Worm (Caenorhabditis elegans) whole organism, early embryonic: ENCODE data around the gene islo-1.

Experiments used
- B0310.2 ChIP-seq: sonication (generic microtip); optimal IDR thresholded peaks from 2 replicates; lab custom pipeline; 2016; ENCODE audit warnings: mild to moderate bottlenecking, missing genetic modification characterization, missing compliant biosample characterization
- F13C5.2 ChIP-seq: sonication (generic microtip); optimal IDR thresholded peaks from 2 replicates; lab custom pipeline; 2017; ENCODE audit warnings: mild to moderate bottlenecking, missing genetic modification characterization, inconsistent platforms, missing compliant biosample characterization
- aly-1 ChIP-seq: sonication (generic microtip); optimal IDR thresholded peaks from 2 replicates; lab custom pipeline; 2016; ENCODE audit warnings: missing genetic modification characterization, missing compliant biosample characterization
- ama-1 ChIP-seq: fragments of 150-350 bp; optimal IDR thresholded peaks from 2 replicates; lab custom pipeline; 2014
- ceh-13 ChIP-seq: fragments of 200-800 bp; sonication (Bioruptor generic); optimal IDR thresholded peaks from 2 replicates; lab custom pipeline; 2018; ENCODE audit warnings: mild to moderate bottlenecking, missing genetic modification characterization, missing compliant biosample characterization
- ceh-36 ChIP-seq: sonication (generic microtip); optimal IDR thresholded peaks from 2 replicates; lab custom pipeline; 2016; ENCODE audit warnings: missing genetic modification characterization, inconsistent platforms, missing compliant biosample characterization
- ets-7 ChIP-seq: sonication (generic microtip); optimal IDR thresholded peaks from 2 replicates; lab custom pipeline; 2016; ENCODE audit warnings: missing genotype, missing genetic modification characterization, missing compliant biosample characterization
- flt-1 ChIP-seq: fragments of 200-800 bp; sonication (Bioruptor generic); IDR thresholded peaks from 2 replicates; pipeline ENCODE4 v1.3.6; 2022; ENCODE audit warnings: missing genetic modification characterization, missing compliant biosample characterization
- hmbx-1 ChIP-seq: sonication (generic microtip); optimal IDR thresholded peaks from 2 replicates; lab custom pipeline; 2016; ENCODE audit warnings: mild to moderate bottlenecking, missing genetic modification characterization, missing compliant biosample characterization
- hmg-4 ChIP-seq: fragments of 200-800 bp; sonication (Bioruptor generic); optimal IDR thresholded peaks from 2 replicates; lab custom pipeline; 2018; ENCODE audit warnings: mild to moderate bottlenecking, missing genetic modification characterization, missing compliant biosample characterization
- hnd-1 ChIP-seq: sonication (generic microtip); optimal IDR thresholded peaks from 2 replicates; lab custom pipeline; 2016; ENCODE audit warnings: missing genetic modification characterization, missing compliant biosample characterization
- pes-1 ChIP-seq: fragments of 200-800 bp; sonication (Bioruptor generic); IDR thresholded peaks from 2 replicates; pipeline ENCODE4 v1.3.6; 2022; ENCODE audit warnings: missing genetic modification reagents, missing genetic modification characterization, missing compliant biosample characterization
- scrt-1 ChIP-seq: fragments of 200-800 bp; sonication (Bioruptor generic); IDR thresholded peaks from 2 replicates; pipeline ENCODE4 v1.3.6; 2022; ENCODE audit warnings: missing genetic modification characterization, missing compliant biosample characterization
- sea-1 ChIP-seq: fragments of 200-800 bp; sonication (Bioruptor generic); conservative IDR thresholded peaks from 2 replicates; pipeline ENCODE4 v1.3.6; 2022; ENCODE audit warnings: missing genetic modification characterization, missing compliant biosample characterization
- tbx-11 ChIP-seq: fragments of 200-800 bp; sonication (Bioruptor generic); IDR thresholded peaks from 2 replicates; pipeline ENCODE4 v1.3.6; 2022; ENCODE audit warnings: missing genetic modification characterization, missing compliant biosample characterization
- tbx-37 ChIP-seq: fragments of 200-800 bp; sonication (Bioruptor generic); conservative IDR thresholded peaks from 2 replicates; pipeline ENCODE4 v1.3.6; 2022; ENCODE audit warnings: missing genetic modification reagents, missing genetic modification characterization, missing compliant biosample characterization
- tra-4 ChIP-seq: sonication (generic microtip); optimal IDR thresholded peaks from 2 replicates; lab custom pipeline; 2017; ENCODE audit warnings: missing genetic modification characterization, missing compliant biosample characterization

islo-1 gene

DNA sequence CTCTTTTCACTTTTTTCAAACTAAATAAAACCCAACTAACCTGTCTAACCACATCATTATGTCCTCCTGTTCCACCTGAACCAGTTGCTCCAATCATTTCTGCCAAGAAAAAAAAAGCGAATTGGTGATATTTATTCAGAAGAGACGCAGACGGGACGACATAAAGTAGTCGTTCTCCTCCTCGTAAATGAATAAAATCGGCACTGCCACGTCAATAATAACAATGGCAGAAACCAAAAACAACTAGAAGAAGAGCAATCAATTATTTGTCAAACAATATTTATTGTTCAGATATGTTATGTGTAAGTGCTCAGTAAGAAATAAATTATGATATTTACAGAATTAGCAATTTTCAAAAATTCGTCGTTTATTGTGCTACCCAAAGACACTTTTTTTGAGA is 28.7 kb upstream of the islo-1 start, which contains the start of gene rabs-5:
Gene rabs-5, minus strand, starts transcription at position 101 of the 400 bp plus-strand sequence.
- TF ChIP-seq F13C5.2 (tag; lab: Kevin White, UChicago) (no peak), aly-1 (tag; lab: Kevin White, UChicago) (no peak), ceh-36 (tag; lab: Kevin White, UChicago) (no peak), pes-1 (GFP tag; lab: Robert Waterston, UW) (no peak), ceh-13 (no peak), tbx-11 (GFP tag; lab: Robert Waterston, UW) (no peak), tbx-37 (GFP tag; lab: Robert Waterston, UW) (no peak), hmg-4 (GFP tag; lab: Kevin White, UChicago) (no peak), tra-4 (tag; lab: Kevin White, UChicago) (no peak), hnd-1 (tag; lab: Kevin White, UChicago) (no peak), sea-1 (GFP tag; lab: Robert Waterston, UW) (no peak), B0310.2 (tag; lab: Kevin White, UChicago) (no peak), flt-1 (no peak), ama-1 (no peak), scrt-1 (GFP tag; lab: Robert Waterston, UW) (no peak), hmbx-1 (tag; lab: Kevin White, UChicago) (no peak)

DNA sequence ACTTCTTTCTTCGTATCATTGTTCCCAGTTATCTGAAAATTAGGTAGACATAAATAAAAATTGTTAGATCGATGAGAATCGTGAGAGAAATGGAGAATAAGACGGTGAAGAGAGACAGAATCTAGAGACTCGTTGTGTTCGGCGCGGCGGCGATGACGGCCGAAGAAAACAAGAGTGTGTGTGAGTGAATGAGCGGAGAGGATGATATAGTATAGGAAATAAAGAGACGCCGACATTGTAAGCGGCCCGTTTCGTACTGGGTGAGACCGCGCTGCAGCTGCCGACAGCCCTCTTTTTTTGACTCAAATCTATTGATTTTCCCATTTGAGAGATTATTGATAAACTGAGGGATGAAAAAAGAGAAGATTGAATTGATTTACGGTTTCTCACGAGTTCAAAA is 24.0 kb upstream of the islo-1 start, which contains the start of gene Y42H9AR.4:
Gene Y42H9AR.4, minus strand, starts transcription at position 32 of the 400 bp plus-strand sequence.
- TF ChIP-seq ceh-36 (tag; lab: Kevin White, UChicago) (no peak), F13C5.2 (tag; lab: Kevin White, UChicago) (peak; percentile 27)

DNA sequence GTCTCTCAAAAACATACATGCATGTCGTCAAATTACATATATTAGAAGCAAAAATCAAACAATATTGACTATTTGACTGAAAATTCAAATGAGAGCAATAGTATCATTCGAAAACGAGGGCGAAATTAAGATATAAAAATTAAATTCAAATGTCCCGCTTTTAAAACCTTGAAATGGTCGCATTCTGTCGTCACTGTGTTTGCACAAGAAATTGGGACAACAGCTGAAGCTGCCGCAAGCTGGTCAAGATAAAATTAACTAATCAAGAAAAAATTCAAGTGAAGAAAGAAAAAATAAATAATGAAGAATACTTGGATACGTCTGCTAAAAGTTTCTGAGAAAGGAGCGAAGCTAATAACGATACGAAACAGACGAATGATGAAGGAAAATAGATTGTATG is 23.5 kb upstream of the islo-1 start:
- no peak for TF ChIP-seq scrt-1 (GFP tag; lab: Robert Waterston, UW)
- no peak for TF ChIP-seq tbx-11 (GFP tag; lab: Robert Waterston, UW)
- no peak for TF ChIP-seq hmg-4 (GFP tag; lab: Kevin White, UChicago)
- no peak for TF ChIP-seq tbx-37 (GFP tag; lab: Robert Waterston, UW)
- TF ChIP-seq ceh-36 (tag; lab: Kevin White, UChicago): no peak
- no peak for TF ChIP-seq tra-4 (tag; lab: Kevin White, UChicago)
- TF ChIP-seq flt-1: no peak

DNA sequence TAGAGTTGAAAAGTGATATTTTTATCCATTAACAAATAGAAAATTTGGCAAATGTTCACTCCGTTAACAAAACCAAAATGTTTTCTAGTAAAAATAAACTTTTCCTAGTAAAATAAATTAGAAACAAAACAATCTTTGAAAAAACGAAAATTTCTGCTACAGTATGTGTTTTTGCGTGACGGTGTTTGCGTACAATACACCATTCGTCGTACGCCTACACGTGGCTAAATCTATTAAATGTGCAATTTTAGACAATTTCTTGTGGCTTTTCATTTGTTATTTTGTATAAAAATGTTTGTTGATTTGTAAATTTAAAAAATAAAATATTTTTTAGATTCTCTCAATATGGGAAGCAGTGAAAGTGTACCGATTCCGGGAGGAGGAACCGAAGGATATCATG is 23.0 kb upstream of the islo-1 start, which contains the start of gene Y42H9AR.1:
Gene Y42H9AR.1, plus strand, starts transcription at position 233 of the 400 bp plus-strand sequence.
- TF ChIP-seq tbx-11 (GFP tag; lab: Robert Waterston, UW): no peak
- TF ChIP-seq hmg-4 (GFP tag; lab: Kevin White, UChicago): no peak
- no peak for TF ChIP-seq tbx-37 (GFP tag; lab: Robert Waterston, UW)
- no peak for TF ChIP-seq tra-4 (tag; lab: Kevin White, UChicago)
- peak; percentile 3 for TF ChIP-seq F13C5.2 (tag; lab: Kevin White, UChicago)

DNA sequence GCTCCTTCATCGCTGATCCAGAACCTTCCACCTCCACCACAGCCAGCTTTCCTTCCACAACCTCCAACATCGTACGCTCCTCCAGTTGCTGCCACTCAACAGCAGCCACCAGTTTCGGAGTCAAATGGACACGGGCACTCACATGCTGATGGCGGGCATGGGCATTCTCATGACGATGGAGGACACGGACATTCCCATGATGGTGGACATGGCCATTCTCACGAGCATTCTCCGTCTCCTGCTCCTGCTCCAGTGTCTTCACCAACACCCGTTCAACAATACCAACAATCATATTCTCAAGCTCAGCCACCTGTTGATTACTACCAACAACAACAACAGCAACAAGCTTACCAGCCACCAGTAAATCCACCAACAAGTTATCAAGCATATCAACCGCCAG is 21.7 kb upstream of the islo-1 start:
- no peak for TF ChIP-seq tbx-37 (GFP tag; lab: Robert Waterston, UW)
- TF ChIP-seq B0310.2 (tag; lab: Kevin White, UChicago): no peak
- TF ChIP-seq scrt-1 (GFP tag; lab: Robert Waterston, UW): no peak
- TF ChIP-seq hmg-4 (GFP tag; lab: Kevin White, UChicago): no peak
- TF ChIP-seq tra-4 (tag; lab: Kevin White, UChicago): no peak
- TF ChIP-seq sea-1 (GFP tag; lab: Robert Waterston, UW): no peak
- TF ChIP-seq aly-1 (tag; lab: Kevin White, UChicago): no peak
- no peak for TF ChIP-seq hmbx-1 (tag; lab: Kevin White, UChicago)
- no peak for TF ChIP-seq ceh-13
- TF ChIP-seq tbx-11 (GFP tag; lab: Robert Waterston, UW): no peak
- no peak for TF ChIP-seq ceh-36 (tag; lab: Kevin White, UChicago)
- TF ChIP-seq flt-1: no peak
- TF ChIP-seq F13C5.2 (tag; lab: Kevin White, UChicago): no peak
- no peak for TF ChIP-seq ama-1

DNA sequence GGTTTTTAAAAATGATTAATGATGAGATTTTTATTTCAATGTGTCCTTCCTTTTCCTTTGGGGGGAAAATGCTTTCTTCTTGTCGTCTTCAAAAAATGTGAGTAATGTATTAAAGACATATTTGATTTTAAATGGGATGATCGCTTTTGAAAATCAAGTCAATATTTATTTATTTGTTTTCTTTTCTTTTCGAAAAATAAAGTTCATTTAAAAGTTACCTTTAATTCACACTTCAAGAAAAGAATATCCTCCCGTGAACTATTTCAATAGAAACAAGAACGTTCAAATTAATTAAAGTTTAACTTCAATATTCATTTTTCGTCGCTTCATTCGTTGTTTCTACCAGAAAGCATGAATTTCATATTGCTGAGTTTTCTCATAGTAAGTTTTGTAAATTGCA is 20.7 kb upstream of the islo-1 start, which contains the start of gene irld-8:
Gene irld-8, plus strand, starts transcription at position 301 of the 400 bp plus-strand sequence.
- no peak for TF ChIP-seq hmbx-1 (tag; lab: Kevin White, UChicago)
- TF ChIP-seq flt-1: no peak
- TF ChIP-seq ceh-13: no peak
- TF ChIP-seq hnd-1 (tag; lab: Kevin White, UChicago): no peak
- TF ChIP-seq sea-1 (GFP tag; lab: Robert Waterston, UW): no peak
- TF ChIP-seq F13C5.2 (tag; lab: Kevin White, UChicago): no peak
- no peak for TF ChIP-seq B0310.2 (tag; lab: Kevin White, UChicago)
- TF ChIP-seq ets-7 (tag; lab: Kevin White, UChicago): no peak
- TF ChIP-seq tbx-37 (GFP tag; lab: Robert Waterston, UW): no peak
- no peak for TF ChIP-seq tbx-11 (GFP tag; lab: Robert Waterston, UW)
- no peak for TF ChIP-seq aly-1 (tag; lab: Kevin White, UChicago)
- no peak for TF ChIP-seq hmg-4 (GFP tag; lab: Kevin White, UChicago)
- TF ChIP-seq scrt-1 (GFP tag; lab: Robert Waterston, UW): no peak
- TF ChIP-seq pes-1 (GFP tag; lab: Robert Waterston, UW): no peak
- no peak for TF ChIP-seq ama-1

DNA sequence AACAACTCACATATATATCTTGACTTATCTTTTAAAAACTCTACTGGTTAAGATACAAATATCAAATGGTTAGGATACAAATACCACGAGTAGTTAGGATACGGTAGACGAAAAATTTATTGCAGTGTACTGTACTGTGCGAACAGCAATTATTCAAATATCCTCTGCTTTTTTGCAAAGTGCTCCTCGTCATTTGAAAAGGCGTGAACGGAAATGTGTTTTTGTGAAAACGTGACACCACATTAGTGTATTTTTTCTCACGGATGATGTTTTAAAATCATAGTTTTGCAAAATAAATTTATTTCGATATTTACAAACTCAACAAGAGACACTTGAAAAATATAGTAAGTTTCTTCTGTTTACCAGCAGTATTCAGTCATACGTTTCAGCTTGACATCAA is 17.4 kb upstream of the islo-1 start, which contains the start of gene F42G8.8:
Gene F42G8.8, plus strand, starts transcription at position 301 of the 400 bp plus-strand sequence.
- TF ChIP-seq pes-1 (GFP tag; lab: Robert Waterston, UW) (no peak), hmbx-1 (tag; lab: Kevin White, UChicago) (no peak), tbx-11 (GFP tag; lab: Robert Waterston, UW) (no peak), B0310.2 (tag; lab: Kevin White, UChicago) (no peak), flt-1 (no peak), F13C5.2 (tag; lab: Kevin White, UChicago) (no peak), ceh-36 (tag; lab: Kevin White, UChicago) (no peak), hmg-4 (GFP tag; lab: Kevin White, UChicago) (no peak), hnd-1 (tag; lab: Kevin White, UChicago) (no peak), scrt-1 (GFP tag; lab: Robert Waterston, UW) (no peak), tra-4 (tag; lab: Kevin White, UChicago) (no peak), aly-1 (tag; lab: Kevin White, UChicago) (no peak), sea-1 (GFP tag; lab: Robert Waterston, UW) (no peak), ama-1 (no peak)
